Worm (Caenorhabditis elegans) whole organism, L2 larva: Measurements from ENCODE around the gene C15C8.4.

Experiments used
- C34F6.9 ChIP-seq: fragments of 150-350 bp; optimal IDR thresholded peaks from 2 replicates; lab custom pipeline; 2014; ENCODE audit warnings: missing biosample characterization, missing genetic modification characterization
- R02D3.7 ChIP-seq: fragments of 150-350 bp; optimal IDR thresholded peaks from 2 replicates; lab custom pipeline; 2014; ENCODE audit warnings: missing biosample characterization, missing genetic modification characterization
- Y55F3AM.14 ChIP-seq: fragments of 200-800 bp; sonication (Bioruptor generic); optimal IDR thresholded peaks from 2 replicates; lab custom pipeline; 2018; ENCODE audit warnings: mild to moderate bottlenecking, missing genetic modification characterization, missing compliant biosample characterization
- ZK546.5 ChIP-seq: sonication (generic microtip); optimal IDR thresholded peaks from 2 replicates; lab custom pipeline; 2017; ENCODE audit warnings: missing biosample characterization, missing genetic modification characterization
- alr-1 ChIP-seq: fragments of 150-350 bp; optimal IDR thresholded peaks from 2 replicates; lab custom pipeline; 2014; ENCODE audit warnings: missing biosample characterization, missing genetic modification characterization
- aly-2 ChIP-seq: fragments of 150-350 bp; optimal IDR thresholded peaks from 2 replicates; lab custom pipeline; 2014; ENCODE audit warnings: missing biosample characterization, missing genetic modification characterization
- ama-1 ChIP-seq: fragments of 150-350 bp; optimal IDR thresholded peaks from 2 replicates; lab custom pipeline; 2018; ENCODE audit warnings: inconsistent platforms
- blmp-1 ChIP-seq: sonication (generic microtip); optimal IDR thresholded peaks from 2 replicates; lab custom pipeline; 2017; ENCODE audit warnings: missing genetic modification characterization, mild to moderate bottlenecking, missing compliant biosample characterization, antibody characterized with exemption, moderate library complexity; ENCODE audit not compliant: insufficient read depth
- ceh-16 ChIP-seq: fragments of 150-350 bp; optimal IDR thresholded peaks from 2 replicates; lab custom pipeline; 2014; ENCODE audit warnings: missing biosample characterization, missing genetic modification characterization
- ceh-82 ChIP-seq: fragments of 150-350 bp; optimal IDR thresholded peaks from 2 replicates; lab custom pipeline; 2014; ENCODE audit warnings: missing biosample characterization, missing genetic modification characterization
- dmd-4 ChIP-seq: sonication (generic microtip); optimal IDR thresholded peaks from 2 replicates; lab custom pipeline; 2017; ENCODE audit warnings: missing biosample characterization, missing genetic modification characterization
- egl-27 ChIP-seq: sonication (generic microtip); optimal IDR thresholded peaks from 3 replicates; lab custom pipeline; 2017; ENCODE audit warnings: missing biosample characterization, missing genetic modification reagents, missing genetic modification characterization
- elt-1 ChIP-seq: fragments of 150-350 bp; optimal IDR thresholded peaks from 2 replicates; lab custom pipeline; 2014; ENCODE audit warnings: missing biosample characterization, missing genetic modification characterization
- elt-3 ChIP-seq: sonication (generic microtip); optimal IDR thresholded peaks from 2 replicates; lab custom pipeline; 2017; ENCODE audit warnings: missing biosample characterization, missing genetic modification characterization
- fos-1 ChIP-seq: fragments of 150-350 bp; optimal IDR thresholded peaks from 2 replicates; lab custom pipeline; 2014; ENCODE audit warnings: missing biosample characterization, missing genetic modification characterization
- gmeb-1 ChIP-seq: fragments of 150-350 bp; optimal IDR thresholded peaks from 2 replicates; lab custom pipeline; 2014; ENCODE audit warnings: missing biosample characterization, missing genetic modification characterization
- lin-11 ChIP-seq: fragments of 150-350 bp; sonication (generic microtip); optimal IDR thresholded peaks from 2 replicates; lab custom pipeline; 2014; ENCODE audit warnings: missing biosample characterization, missing genetic modification characterization, inconsistent platforms, mixed read lengths
- lin-13 ChIP-seq: fragments of 150-350 bp; optimal IDR thresholded peaks from 2 replicates; lab custom pipeline; 2014; ENCODE audit warnings: missing biosample characterization, missing genetic modification reagents, missing genetic modification characterization
- lin-39 ChIP-seq: fragments of 150-350 bp; optimal IDR thresholded peaks from 2 replicates; lab custom pipeline; 2014; ENCODE audit warnings: missing biosample characterization, missing genetic modification reagents, missing genetic modification characterization
- lsy-2 ChIP-seq, 2 experiments: fragments of 150-350 bp in 1 of 2; sonication (generic microtip) in 1 of 2; optimal IDR thresholded peaks; 2 replicates each; lab custom pipeline; 2014 to 2017; ENCODE audit warnings: missing biosample characterization in 2 of 2, missing genetic modification characterization in 2 of 2
- mbf-1 ChIP-seq: sonication (generic microtip); optimal IDR thresholded peaks from 2 replicates; lab custom pipeline; 2017; ENCODE audit warnings: missing biosample characterization, missing genetic modification characterization
- mdl-1 ChIP-seq, 2 experiments: fragments of 150-350 bp in 1 of 2; sonication (generic microtip) in 1 of 2; optimal IDR thresholded peaks; 2 replicates each; lab custom pipeline; 2017; ENCODE audit warnings: missing biosample characterization in 2 of 2, missing genetic modification characterization in 2 of 2
- nhr-10 ChIP-seq: sonication (generic microtip); optimal IDR thresholded peaks from 2 replicates; lab custom pipeline; 2017; ENCODE audit warnings: missing biosample characterization, missing genetic modification characterization
- nhr-21 ChIP-seq: fragments of 150-350 bp; optimal IDR thresholded peaks from 2 replicates; lab custom pipeline; 2014; ENCODE audit warnings: missing biosample characterization, missing genetic modification characterization
- nhr-25 ChIP-seq: fragments of 150-350 bp; sonication (generic microtip); optimal IDR thresholded peaks from 3 replicates; lab custom pipeline; 2014; ENCODE audit warnings: missing biosample characterization, missing genetic modification characterization
- nhr-6 ChIP-seq: fragments of 150-350 bp; optimal IDR thresholded peaks from 2 replicates; lab custom pipeline; 2014; ENCODE audit warnings: missing biosample characterization, missing genetic modification characterization
- nhr-77 ChIP-seq: fragments of 150-350 bp; optimal IDR thresholded peaks from 2 replicates; lab custom pipeline; 2014; ENCODE audit warnings: missing biosample characterization, missing genetic modification characterization
- peb-1 ChIP-seq: fragments of 150-350 bp; optimal IDR thresholded peaks from 2 replicates; lab custom pipeline; 2014; ENCODE audit warnings: missing biosample characterization, missing genetic modification characterization
- sem-4 ChIP-seq: fragments of 150-350 bp; optimal IDR thresholded peaks from 2 replicates; lab custom pipeline; 2014; ENCODE audit warnings: missing biosample characterization, missing genetic modification reagents, missing genetic modification characterization
- skn-1 ChIP-seq: sonication (generic microtip); optimal IDR thresholded peaks from 2 replicates; lab custom pipeline; 2017; ENCODE audit warnings: missing biosample characterization, missing genetic modification characterization
- sma-3 ChIP-seq: sonication (generic microtip); optimal IDR thresholded peaks from 2 replicates; lab custom pipeline; 2016; ENCODE audit warnings: missing genetic modification reagents, missing genetic modification characterization, missing compliant biosample characterization
- snpc-4 ChIP-seq: fragments of 150-350 bp; optimal IDR thresholded peaks from 2 replicates; lab custom pipeline; 2014; ENCODE audit warnings: missing biosample characterization, missing genetic modification characterization
- unc-55 ChIP-seq: fragments of 150-350 bp; sonication (generic microtip); optimal IDR thresholded peaks from 3 replicates; lab custom pipeline; 2014; ENCODE audit warnings: missing biosample characterization, missing genetic modification reagents, missing genetic modification characterization
- zag-1 ChIP-seq: fragments of 150-350 bp; optimal IDR thresholded peaks from 2 replicates; lab custom pipeline; 2014; ENCODE audit warnings: missing biosample characterization, missing genetic modification characterization
- ztf-1 ChIP-seq: fragments of 200-800 bp; sonication (Bioruptor generic); conservative IDR thresholded peaks from 2 replicates; pipeline ENCODE4 v1.3.6; 2022; ENCODE audit warnings: missing genetic modification characterization, missing compliant biosample characterization
- ztf-11 ChIP-seq: sonication (generic microtip); optimal IDR thresholded peaks from 2 replicates; lab custom pipeline; 2017; ENCODE audit warnings: missing biosample characterization, missing genetic modification characterization

C15C8.4 gene

ce11 chrV:12727104-12727637 is 20.1 kb downstream of the C15C8.4 start, which contains the start of gene R11D1.13:
Gene R11D1.13, plus strand, starts transcription at chrV:12727154.
- TF ChIP-seq peb-1 (tag; lab: Kevin White, UChicago): no peak
- no peak for TF ChIP-seq nhr-25 (tag; lab: Kevin White, UChicago)
- TF ChIP-seq mbf-1 (tag; lab: Kevin White, UChicago): no peak

DNA sequence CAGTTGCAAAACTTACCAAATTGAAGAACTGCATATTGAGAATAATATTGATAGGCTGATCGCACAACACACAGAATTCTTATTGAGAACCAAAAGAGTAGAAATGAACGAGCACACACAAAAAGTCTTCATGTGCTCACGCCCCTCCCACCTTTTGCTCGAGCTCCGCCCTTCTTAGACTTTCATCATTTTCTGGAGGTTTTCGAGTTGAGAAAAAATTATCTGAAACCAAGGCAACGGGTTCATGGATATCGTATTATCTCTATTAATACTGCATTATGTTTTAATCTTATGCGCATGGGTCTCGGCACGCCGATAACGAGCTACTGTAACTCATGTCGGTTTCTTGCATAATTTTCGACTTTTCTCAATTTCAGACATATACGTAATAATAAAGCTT is 21.4 kb downstream of the C15C8.4 start, which contains the start of gene R11D1.12:
TSS of gene R11D1.12 (minus strand) at position 101 of the 400 bp plus-strand sequence.
- no peak for TF ChIP-seq ama-1
- TF ChIP-seq ztf-1 (GFP tag; lab: Robert Waterston, UW): no peak
- TF ChIP-seq elt-1: no peak
- TF ChIP-seq snpc-4 (tag; lab: Kevin White, UChicago): no peak
- no peak for TF ChIP-seq zag-1 (tag; lab: Kevin White, UChicago)
- no peak for TF ChIP-seq skn-1
- no peak for TF ChIP-seq fos-1 (tag; lab: Kevin White, UChicago)
- TF ChIP-seq gmeb-1 (tag; lab: Kevin White, UChicago): no peak
- no peak for TF ChIP-seq lin-13 (GFP tag; lab: Kevin White, UChicago)
- no peak for TF ChIP-seq egl-27
- no peak for TF ChIP-seq ceh-82 (tag; lab: Kevin White, UChicago)
- no peak for TF ChIP-seq lsy-2 (tag; optimal IDR thresholded peaks at IDR 0.05; lab: Kevin White, UChicago)
- TF ChIP-seq C34F6.9 (tag; lab: Kevin White, UChicago): no peak
- no peak for TF ChIP-seq ZK546.5 (tag; lab: Kevin White, UChicago)
- TF ChIP-seq alr-1 (tag; lab: Kevin White, UChicago): no peak
- no peak for TF ChIP-seq blmp-1 (tag; lab: Kevin White, UChicago)
- TF ChIP-seq sem-4 (tag; lab: Kevin White, UChicago): no peak
- no peak for TF ChIP-seq peb-1 (tag; lab: Kevin White, UChicago)
- TF ChIP-seq, all 48 proteins: peak for 0

ce11 chrV:12719713-12720112 is 27.6 kb downstream of the C15C8.4 start, which contains the start of gene R11D1.7:
Gene R11D1.7, plus strand, starts transcription at chrV:12720013.
- no peak for TF ChIP-seq egl-27
- no peak for TF ChIP-seq Y55F3AM.14 (GFP tag; lab: Kevin White, UChicago)
- TF ChIP-seq lin-13 (GFP tag; lab: Kevin White, UChicago): no peak
- no peak for TF ChIP-seq mbf-1 (tag; lab: Kevin White, UChicago)
- no peak for TF ChIP-seq mdl-1 (tag; optimal IDR thresholded peaks at IDR 0.05; lab: Kevin White, UChicago)
- TF ChIP-seq alr-1 (tag; lab: Kevin White, UChicago): no peak
- no peak for TF ChIP-seq sma-3 (GFP tag; lab: Kevin White, UChicago)
- no peak for TF ChIP-seq dmd-4 (tag; lab: Kevin White, UChicago)

DNA sequence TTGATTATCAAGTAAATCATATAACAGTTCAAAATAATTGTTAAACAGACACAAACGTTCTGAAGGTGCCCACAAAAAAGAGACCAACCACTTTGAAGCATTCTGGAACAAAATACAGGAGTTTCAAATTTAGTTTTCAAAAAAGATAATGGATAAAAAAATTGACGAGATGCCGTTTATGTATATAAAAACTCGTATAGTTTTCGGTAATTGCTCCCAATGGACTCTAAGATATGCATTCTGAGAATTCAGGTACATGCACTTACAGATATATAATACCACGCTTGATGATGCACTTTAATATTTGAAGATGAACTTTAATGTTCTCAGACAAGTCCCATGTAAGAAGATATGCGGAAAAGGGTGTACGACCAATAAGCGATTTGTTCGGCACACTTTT is 28.6 kb downstream of the C15C8.4 start, which contains the start of gene str-181:
TSS of gene str-181 (minus strand) at position 101 of the 400 bp plus-strand sequence.
- TF ChIP-seq nhr-21 (tag; lab: Kevin White, UChicago) (no peak), blmp-1 (tag; lab: Kevin White, UChicago) (no peak), nhr-10 (tag; lab: Kevin White, UChicago) (no peak), ZK546.5 (tag; lab: Kevin White, UChicago) (no peak), lin-11 (no peak), ama-1 (no peak), nhr-6 (no peak), C34F6.9 (tag; lab: Kevin White, UChicago) (no peak), snpc-4 (tag; lab: Kevin White, UChicago) (no peak), gmeb-1 (tag; lab: Kevin White, UChicago) (no peak)

DNA sequence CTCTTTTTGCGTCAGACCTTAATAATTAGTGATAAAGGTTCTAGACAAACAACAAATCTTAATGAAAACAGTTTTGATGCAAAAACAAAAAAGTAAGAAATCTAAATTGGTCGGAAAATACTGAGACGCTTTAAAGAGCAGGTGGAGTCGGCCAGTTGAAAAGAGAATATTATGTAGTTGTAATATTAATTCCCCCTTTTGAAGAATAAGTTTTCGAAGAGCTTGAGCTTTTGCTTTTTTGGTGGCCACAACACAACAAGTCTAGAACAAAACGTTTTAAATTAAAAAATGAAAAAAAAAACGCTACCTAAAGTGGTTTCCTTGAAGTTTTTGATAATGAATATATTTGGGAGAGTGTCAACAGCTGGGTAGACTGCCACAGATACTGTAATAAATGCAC is 30.8 kb downstream of the C15C8.4 start, which contains the start of gene str-178:
TSS of gene str-178 (minus strand) at position 101 of the 400 bp plus-strand sequence.
- TF ChIP-seq R02D3.7 (no peak), ceh-82 (tag; lab: Kevin White, UChicago) (no peak), mdl-1 (tag; optimal IDR thresholded peaks at IDR 0.05; lab: Kevin White, UChicago) (no peak), alr-1 (tag; lab: Kevin White, UChicago) (no peak), nhr-10 (tag; lab: Kevin White, UChicago) (no peak), nhr-25 (tag; lab: Kevin White, UChicago) (no peak), ceh-16 (tag; lab: Kevin White, UChicago) (no peak), ztf-11 (tag; lab: Kevin White, UChicago) (no peak), mbf-1 (tag; lab: Kevin White, UChicago) (no peak), aly-2 (no peak), lin-39 (tag; lab: Kevin White, UChicago) (no peak), lsy-2 (tag; optimal IDR thresholded peaks at IDR 0.05; lab: Kevin White, UChicago) (no peak), elt-3 (no peak), unc-55 (no peak), ztf-1 (GFP tag; lab: Robert Waterston, UW) (no peak), nhr-77 (tag; lab: Kevin White, UChicago) (no peak), ama-1 (no peak), blmp-1 (tag; lab: Kevin White, UChicago) (no peak)
